Fruit fly (Drosophila melanogaster) whole organism, embryonic: ENCODE measurements around the gene CG7650.

ENCODE experiments used
- Awh ChIP-seq: fragments of 200-800 bp; sonication (Bioruptor generic); IDR thresholded peaks from 2 replicates; pipeline ENCODE4, ENCODE4 v1.3.6; 2022; ENCODE audit warnings: missing biosample characterization, missing genetic modification characterization
- Blimp-1 ChIP-seq: fragments of 200-800 bp; sonication (Bioruptor generic); optimal IDR thresholded peaks from 3 replicates; lab custom pipeline; 2018; ENCODE audit warnings: missing biosample characterization, missing genetic modification characterization, mild to moderate bottlenecking, moderate library complexity, missing genetic modification reagents
- CG10654 ChIP-seq: fragments of 200-800 bp; sonication (Bioruptor generic); optimal IDR thresholded peaks from 2 replicates; lab custom pipeline; 2016; ENCODE audit warnings: missing biosample characterization, missing genetic modification characterization
- CG11560 ChIP-seq: fragments of 200-800 bp; sonication (Bioruptor generic); IDR thresholded peaks from 3 replicates; pipeline ENCODE4 v1.3.6; 2022; ENCODE audit warnings: missing biosample characterization, missing genetic modification characterization
- CG13123 ChIP-seq: fragments of 200-800 bp; sonication (Bioruptor generic); optimal IDR thresholded peaks from 2 replicates; lab custom pipeline; 2016; ENCODE audit warnings: missing biosample characterization, missing genetic modification characterization
- CG15479 ChIP-seq: fragments of 200-800 bp; sonication (Bioruptor generic); optimal IDR thresholded peaks from 3 replicates; lab custom pipeline; 2019; ENCODE audit warnings: missing biosample characterization, mild to moderate bottlenecking, missing genetic modification characterization, moderate library complexity
- CG15696 ChIP-seq: fragments of 200-800 bp; sonication (Bioruptor generic); optimal IDR thresholded peaks from 2 replicates; lab custom pipeline; 2019; ENCODE audit warnings: missing biosample characterization, mild to moderate bottlenecking, missing genetic modification characterization, moderate library complexity
- CG17328 ChIP-seq: fragments of 200-800 bp; sonication (Bioruptor generic); IDR thresholded peaks from 2 replicates; pipeline ENCODE4 v1.3.6; 2022; ENCODE audit warnings: missing biosample characterization, missing genetic modification characterization
- CG17568 ChIP-seq: fragments of 200-800 bp; sonication (Bioruptor generic); optimal IDR thresholded peaks from 2 replicates; lab custom pipeline; 2018; ENCODE audit warnings: missing biosample characterization, mild to moderate bottlenecking, missing genetic modification characterization, moderate library complexity
- CG32532 ChIP-seq: fragments of 200-800 bp; sonication (Bioruptor generic); IDR thresholded peaks from 2 replicates; pipeline ENCODE4 v1.3.6; 2022; ENCODE audit warnings: missing biosample characterization, missing genetic modification characterization
- CG3281 ChIP-seq: fragments of 200-800 bp; sonication (Bioruptor generic); optimal IDR thresholded peaks from 3 replicates; lab custom pipeline; 2017; ENCODE audit warnings: missing biosample characterization, mild to moderate bottlenecking, missing genetic modification characterization
- CG33213 ChIP-seq: fragments of 200-800 bp; sonication (Bioruptor generic); optimal IDR thresholded peaks from 3 replicates; lab custom pipeline; 2016; ENCODE audit warnings: missing biosample characterization, missing genetic modification characterization
- CG34422 ChIP-seq: fragments of 200-800 bp; sonication (Bioruptor generic); IDR thresholded peaks from 3 replicates; pipeline ENCODE4 v1.3.6; 2022; ENCODE audit warnings: missing biosample characterization, missing genetic modification characterization
- CG4424 ChIP-seq: fragments of 200-800 bp; sonication (Bioruptor generic); optimal IDR thresholded peaks from 3 replicates; lab custom pipeline; 2016; ENCODE audit warnings: missing biosample characterization, missing genetic modification characterization
- CG6689 ChIP-seq: fragments of 200-800 bp; sonication (Bioruptor generic); IDR thresholded peaks from 2 replicates; pipeline ENCODE4 v1.3.6; 2022; ENCODE audit warnings: missing biosample characterization, missing genetic modification characterization
- CG7963 ChIP-seq: fragments of 200-800 bp; sonication (Bioruptor generic); IDR thresholded peaks from 3 replicates; pipeline ENCODE4 v1.3.6; 2022; ENCODE audit warnings: missing biosample characterization, missing genetic modification characterization; ENCODE audit not compliant: partially characterized antibody
- CG8089 ChIP-seq: fragments of 200-800 bp; sonication (Bioruptor generic); optimal IDR thresholded peaks from 3 replicates; lab custom pipeline; 2016; ENCODE audit warnings: missing biosample characterization, missing genetic modification characterization
- CG8359 ChIP-seq: fragments of 200-800 bp; sonication (Bioruptor generic); optimal IDR thresholded peaks from 2 replicates; lab custom pipeline; 2017; ENCODE audit warnings: missing biosample characterization, mild to moderate bottlenecking, missing genetic modification characterization, borderline replicate concordance
- CG8765 ChIP-seq: fragments of 200-800 bp; sonication (Bioruptor generic); IDR thresholded peaks from 2 replicates; pipeline ENCODE4 v1.3.6; 2022; ENCODE audit warnings: missing biosample characterization, missing genetic modification characterization
- CG8924 ChIP-seq: fragments of 200-800 bp; optimal IDR thresholded peaks from 3 replicates; lab custom pipeline; 2019; ENCODE audit warnings: missing biosample characterization, mild to moderate bottlenecking, missing genetic modification characterization, moderate library complexity
- CG9932 ChIP-seq: fragments of 200-800 bp; sonication (Bioruptor generic); IDR thresholded peaks from 2 replicates; pipeline ENCODE4 v1.3.6; 2022; ENCODE audit warnings: missing biosample characterization, missing genetic modification characterization
- Deaf1 ChIP-seq: fragments of 200-800 bp; optimal IDR thresholded peaks from 3 replicates; lab custom pipeline; 2019; ENCODE audit warnings: missing biosample characterization, mild to moderate bottlenecking, missing genetic modification characterization, moderate library complexity
- E2f2 ChIP-seq: fragments of 200-800 bp; sonication (Bioruptor generic); IDR thresholded peaks from 2 replicates; pipeline ENCODE4 v1.3.6; 2022; ENCODE audit warnings: missing biosample characterization, missing genetic modification characterization
- Gug ChIP-seq: fragments of 200-800 bp; sonication (Bioruptor generic); IDR thresholded peaks from 4 replicates; pipeline ENCODE4 v1.3.6; 2022; ENCODE audit warnings: missing biosample characterization, missing genetic modification characterization
- HmgZ ChIP-seq: fragments of 200-800 bp; sonication (Bioruptor generic); optimal IDR thresholded peaks from 2 replicates; lab custom pipeline; 2018; ENCODE audit warnings: missing biosample characterization, mild to moderate bottlenecking, missing genetic modification characterization
- Hmr ChIP-seq: fragments of 200-800 bp; sonication (Bioruptor generic); optimal IDR thresholded peaks from 3 replicates; lab custom pipeline; 2017; ENCODE audit warnings: mild to moderate bottlenecking, missing biosample characterization, missing genetic modification reagents, missing genetic modification characterization
- Mes4 ChIP-seq: fragments of 200-800 bp; sonication (Bioruptor generic); optimal IDR thresholded peaks from 2 replicates; lab custom pipeline; 2016; ENCODE audit warnings: missing biosample characterization, missing genetic modification characterization
- Side ChIP-seq: fragments of 200-800 bp; sonication (Bioruptor generic); optimal IDR thresholded peaks from 2 replicates; lab custom pipeline; 2016; ENCODE audit warnings: missing biosample characterization, missing genetic modification characterization
- Stat92E ChIP-seq, 3 experiments: fragments of >200 bp in 2 of 3; fragments of 200-800 bp in 1 of 3; sonication (Bioruptor generic) in 1 of 3; optimal IDR thresholded peaks; 2 replicates each; lab custom pipeline; 2017 to 2019; ENCODE audit warnings: missing biosample characterization in 3 of 3, missing genetic modification characterization in 3 of 3, mild to moderate bottlenecking in 1 of 3, moderate library complexity in 1 of 3
- Vsx1 ChIP-seq: fragments of 200-800 bp; sonication (Bioruptor generic); optimal IDR thresholded peaks from 2 replicates; lab custom pipeline; 2017; ENCODE audit warnings: missing biosample characterization, mild to moderate bottlenecking, missing genetic modification characterization, missing genetic modification reagents
- cas ChIP-seq: fragments of 200-800 bp; sonication (Bioruptor generic); IDR thresholded peaks from 2 replicates; pipeline ENCODE4 v1.3.6; 2022; ENCODE audit warnings: missing biosample characterization, missing genetic modification characterization
- chm ChIP-seq: fragments of 200-800 bp; sonication (Bioruptor generic); IDR thresholded peaks from 2 replicates; pipeline ENCODE4 v1.3.6; 2022; ENCODE audit warnings: missing biosample characterization, missing genetic modification characterization
- da ChIP-seq: fragments of 200-800 bp; sonication (Bioruptor generic); optimal IDR thresholded peaks from 2 replicates; lab custom pipeline; 2016; ENCODE audit warnings: missing biosample characterization, missing genetic modification characterization
- danr ChIP-seq: fragments of 200-800 bp; sonication (Bioruptor generic); IDR thresholded peaks from 2 replicates; pipeline ENCODE4 v1.3.6; 2022; ENCODE audit warnings: missing biosample characterization, missing genetic modification characterization
- eve ChIP-seq, 2 experiments: fragments of >200 bp; optimal IDR thresholded peaks; 2 replicates each; lab custom pipeline; 2017; ENCODE audit warnings: missing biosample characterization in 2 of 2, missing genetic modification characterization in 2 of 2
- klu ChIP-seq: fragments of 200-800 bp; sonication (Bioruptor generic); IDR thresholded peaks from 2 replicates; pipeline ENCODE4 v1.3.6; 2022; ENCODE audit warnings: missing biosample characterization, missing genetic modification characterization
- knrl ChIP-seq: fragments of 200-800 bp; sonication (Bioruptor generic); IDR thresholded peaks from 3 replicates; pipeline ENCODE4 v1.3.6; 2022; ENCODE audit warnings: missing biosample characterization, missing genetic modification characterization; ENCODE audit not compliant: partially characterized antibody
- otp ChIP-seq: fragments of 200-800 bp; sonication (Bioruptor generic); IDR thresholded peaks from 3 replicates; pipeline ENCODE4, ENCODE4 v1.3.6; 2022; ENCODE audit warnings: missing biosample characterization, missing genetic modification characterization
- peb ChIP-seq: fragments of 200-800 bp; sonication (Bioruptor generic); IDR thresholded peaks from 2 replicates; pipeline ENCODE4 v1.3.6; 2022; ENCODE audit warnings: missing biosample characterization, missing genetic modification characterization
- pfk ChIP-seq: fragments of 200-800 bp; sonication (Bioruptor generic); optimal IDR thresholded peaks from 2 replicates; lab custom pipeline; 2018; ENCODE audit warnings: missing biosample characterization, mild to moderate bottlenecking, missing genetic modification characterization, moderate library complexity
- row ChIP-seq: fragments of 200-800 bp; sonication (Bioruptor generic); IDR thresholded peaks from 3 replicates; pipeline ENCODE4 v1.3.6; 2022; ENCODE audit warnings: missing biosample characterization, missing genetic modification characterization
- seq ChIP-seq: fragments of 200-800 bp; sonication (Bioruptor generic); IDR thresholded peaks from 2 replicates; pipeline ENCODE4 v1.3.6; 2022; ENCODE audit warnings: missing biosample characterization, missing genetic modification characterization
- slp2 ChIP-seq: fragments of 200-800 bp; sonication (Bioruptor generic); optimal IDR thresholded peaks from 2 replicates; lab custom pipeline; 2016; ENCODE audit warnings: missing biosample characterization, missing genetic modification characterization
- so ChIP-seq: fragments of 200-800 bp; sonication (Bioruptor generic); IDR thresholded peaks from 3 replicates; pipeline ENCODE4 v1.3.6; 2022; ENCODE audit warnings: missing biosample characterization, missing genetic modification characterization
- sr ChIP-seq: fragments of 200-800 bp; sonication (Bioruptor generic); IDR thresholded peaks from 3 replicates; pipeline ENCODE4 v1.3.6; 2022; ENCODE audit warnings: missing biosample characterization, missing genetic modification characterization
- tll ChIP-seq, 2 experiments: fragments of 200-800 bp in 1 of 2; fragments of >200 bp in 1 of 2; sonication (Bioruptor generic) in 1 of 2; optimal IDR thresholded peaks; 2 replicates each; lab custom pipeline; 2017 to 2019; ENCODE audit warnings: missing biosample characterization in 2 of 2, missing genetic modification characterization in 2 of 2, mild to moderate bottlenecking in 1 of 2, moderate library complexity in 1 of 2
- toy ChIP-seq: fragments of 200-800 bp; sonication (Bioruptor generic); IDR thresholded peaks from 2 replicates; pipeline ENCODE4 v1.3.6; 2022; ENCODE audit warnings: missing biosample characterization, missing genetic modification characterization
- trem ChIP-seq: fragments of 200-800 bp; optimal IDR thresholded peaks from 3 replicates; lab custom pipeline; 2019; ENCODE audit warnings: missing biosample characterization, mild to moderate bottlenecking, missing genetic modification characterization, moderate library complexity
- trh ChIP-seq: fragments of 200-800 bp; sonication (Bioruptor generic); optimal IDR thresholded peaks from 2 replicates; lab custom pipeline; 2016; ENCODE audit warnings: missing biosample characterization, missing genetic modification characterization
- tx ChIP-seq: fragments of 200-800 bp; sonication (Bioruptor generic); optimal IDR thresholded peaks from 2 replicates; lab custom pipeline; 2016; ENCODE audit warnings: missing biosample characterization, missing genetic modification characterization
- wdn ChIP-seq: fragments of 200-800 bp; sonication (Bioruptor generic); IDR thresholded peaks from 2 replicates; pipeline ENCODE4 v1.3.6; 2022; ENCODE audit warnings: missing biosample characterization, missing genetic modification characterization

CG7650 gene

DNA sequence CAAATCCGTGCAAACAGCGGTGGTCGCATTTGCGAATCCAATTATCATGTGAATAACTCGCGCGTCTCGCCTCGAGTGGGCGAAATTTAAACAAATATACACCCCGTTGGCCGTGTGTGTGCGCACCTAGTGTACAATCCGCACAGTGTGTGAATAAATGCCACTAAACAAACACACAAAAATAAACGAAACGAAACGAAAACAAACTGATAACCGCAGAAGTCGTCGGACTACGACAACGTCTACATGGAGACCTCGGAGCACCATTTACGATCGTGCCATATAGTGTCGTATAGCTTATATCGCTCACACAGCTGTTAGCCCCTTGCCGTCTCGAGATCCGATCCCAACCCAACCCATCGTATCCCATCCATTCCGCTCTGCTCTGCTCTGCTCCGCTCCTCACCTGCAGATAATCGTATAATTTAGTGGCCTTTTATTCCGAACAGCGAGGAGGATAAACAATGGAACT is 43.7 kb downstream of the CG7650 start (continued):
- no peak for TF ChIP-seq CG8765 (GFP tag; lab: Robert Waterston, UW)
- no peak; the same call in 1 of the 2 replicates for TF ChIP-seq CG32532 (GFP tag; lab: Robert Waterston, UW)
- TF ChIP-seq E2f2 (GFP tag; lab: Robert Waterston, UW), result no peak
- TF ChIP-seq Mes4 (GFP tag; lab: Kevin White, UChicago), result peak; percentile 75
- TF ChIP-seq otp (GFP tag; lab: Robert Waterston, UW), result peak; percentile 52; the same call in 1 of the 3 replicates
- TF ChIP-seq Awh (GFP tag; lab: Robert Waterston, UW), result peak; percentile 62
- peak; percentile 33 for TF ChIP-seq slp2 (GFP tag; lab: Kevin White, UChicago)
- TF ChIP-seq danr (GFP tag; lab: Robert Waterston, UW), result no peak; the same call in 1 of the 2 replicates
- TF ChIP-seq CG3281 (GFP tag; lab: Kevin White, UChicago), result peak; percentile 78
- peak; percentile 62 for TF ChIP-seq da (GFP tag; lab: Kevin White, UChicago)
- no peak; the same call in 1 of the 2 replicates for TF ChIP-seq CG17328 (GFP tag; lab: Robert Waterston, UW)
- no peak for TF ChIP-seq klu
- no peak for TF ChIP-seq Stat92E (GFP tag; optimal IDR thresholded peaks at IDR 0.05; lab: Kevin White, UChicago)
- peak; percentile 70; the same call in 1 of the 2 replicates for TF ChIP-seq seq (GFP tag; lab: Robert Waterston, UW)
- TF ChIP-seq Side (GFP tag; lab: Kevin White, UChicago), result no peak
- TF ChIP-seq chm, result peak; percentile 73
- TF ChIP-seq Gug (GFP tag; lab: Robert Waterston, UW), result no peak
- peak; percentile 15 for TF ChIP-seq wdn (GFP tag; lab: Robert Waterston, UW)
- no peak for TF ChIP-seq knrl (GFP tag; lab: Robert Waterston, UW)
- no peak for TF ChIP-seq trh
- no peak for TF ChIP-seq CG7963 (GFP tag; lab: Robert Waterston, UW)
- peak; percentile 89 for TF ChIP-seq pfk
- no peak for TF ChIP-seq CG4424 (GFP tag; lab: Kevin White, UChicago)
- no peak for TF ChIP-seq Blimp-1 (GFP tag; lab: Kevin White, UChicago)
- TF ChIP-seq CG17568 (GFP tag; lab: Kevin White, UChicago), result no peak
- peak; percentile 26 for TF ChIP-seq CG10654 (GFP tag; lab: Kevin White, UChicago)
- TF ChIP-seq CG13123, result peak; percentile 10
- TF ChIP-seq CG34422, result peak; percentile 59; the same call in 1 of the 3 replicates
- TF ChIP-seq HmgZ (tag; lab: Kevin White, UChicago), result peak; percentile 85
- peak; percentile 64 for TF ChIP-seq CG8924 (tag; lab: Kevin White, UChicago)
- peak; percentile 38 for TF ChIP-seq CG8089
- TF ChIP-seq CG11560, result no peak
- no peak; the same call in 1 of the 2 replicates for TF ChIP-seq peb (GFP tag; lab: Robert Waterston, UW)
- TF ChIP-seq trem (tag; lab: Kevin White, UChicago), result no peak
- TF ChIP-seq cas (GFP tag; lab: Robert Waterston, UW), result no peak
- peak; percentile 67 for TF ChIP-seq CG33213 (GFP tag; lab: Kevin White, UChicago)
- TF ChIP-seq tx (GFP tag; lab: Kevin White, UChicago), result no peak
- peak; percentile 61 for TF ChIP-seq CG15696 (tag; lab: Kevin White, UChicago)
- no peak for TF ChIP-seq Vsx1 (GFP tag; lab: Kevin White, UChicago)
- TF ChIP-seq CG8359 (GFP tag; lab: Kevin White, UChicago), result peak; percentile 42
- peak; percentile 44; the same call in 1 of the 2 replicates for TF ChIP-seq CG6689
- TF ChIP-seq so (GFP tag; lab: Robert Waterston, UW), result peak; percentile 85; the same call in 2 of the 3 replicates
- no peak for TF ChIP-seq toy (GFP tag; lab: Robert Waterston, UW)
- TF ChIP-seq Hmr (GFP tag; lab: Kevin White, UChicago), result peak; percentile 91
- TF ChIP-seq CG15479 (GFP tag; lab: Kevin White, UChicago), result peak; percentile 92
- no peak; the same call in 2 of the 3 replicates for TF ChIP-seq sr (GFP tag; lab: Robert Waterston, UW)
- TF ChIP-seq eve (GFP tag; optimal IDR thresholded peaks at IDR 0.05; lab: Kevin White, UChicago), result no peak
- TF ChIP-seq CG9932 (GFP tag; lab: Robert Waterston, UW), result no peak
- TF ChIP-seq row, result no peak
- peak; percentile 91 for TF ChIP-seq Deaf1
- TF ChIP-seq tll (GFP tag; optimal IDR thresholded peaks at IDR 0.05; lab: Kevin White, UChicago), result peak in 1 of 2 experiments; percentile 36
